Fruit fly (Drosophila melanogaster): ENCODE measurements around the gene Pop1.

The Pop1 gene

DNA sequence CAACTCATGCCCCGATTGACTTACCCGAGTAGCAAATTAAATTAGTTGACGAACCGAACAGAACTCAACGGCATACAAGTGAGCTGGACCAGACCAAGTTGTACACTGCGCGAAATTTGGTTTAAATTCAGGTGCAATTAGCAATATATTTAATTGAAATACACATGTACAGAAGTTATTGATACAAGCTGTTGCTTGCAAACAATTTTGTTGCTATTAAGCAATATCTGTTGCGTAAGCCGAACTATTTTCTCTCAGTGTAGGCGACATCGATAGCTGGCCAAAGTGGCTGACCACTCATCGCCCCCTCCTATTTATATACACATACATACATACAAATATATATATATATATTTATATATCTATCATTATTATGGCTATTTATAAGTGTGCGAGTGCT, 18.3 kb upstream of the Pop1 start (continued):
- peak; percentile 56 for TF ChIP-seq CG10979 (tag; optimal IDR thresholded peaks at IDR 0.05)
- TF ChIP-seq ind (GFP tag; optimal IDR thresholded peaks at IDR 0.05): peak; percentile 32
- peak; percentile 49 for TF ChIP-seq CG18262 (tag; optimal IDR thresholded peaks at IDR 0.05)
- TF ChIP-seq CG2120 (GFP tag; optimal IDR thresholded peaks at IDR 0.05): peak; percentile 37
- TF ChIP-seq CG9932 (GFP tag; IDR thresholded peaks at IDR 0.05): peak; percentile 42
- peak; percentile 5 for TF ChIP-seq chn (GFP tag; optimal IDR thresholded peaks at IDR 0.05)
- TF ChIP-seq hkb (optimal IDR thresholded peaks at IDR 0.05): no peak
- TF ChIP-seq hkb (GFP tag; IDR thresholded peaks at IDR 0.05): 0 out of 2 replicates have a peak, but pooled peaks have one; percentile 32
- TF ChIP-seq CG1529 (GFP tag; optimal IDR thresholded peaks at IDR 0.05): no peak
- peak; percentile 19 for TF ChIP-seq Ssrp (tag; optimal IDR thresholded peaks at IDR 0.05)
- TF ChIP-seq lmd (GFP tag; IDR thresholded peaks at IDR 0.05): peak; percentile 35; the same call in 1 of the 2 replicates
- peak; percentile 19 for TF ChIP-seq Hmr (GFP tag; optimal IDR thresholded peaks at IDR 0.05)
- TF ChIP-seq CG10321 (GFP tag; IDR thresholded peaks at IDR 0.05): no peak
- TF ChIP-seq CG30431 (GFP tag; optimal IDR thresholded peaks at IDR 0.05): peak; percentile 50
- peak; percentile 17; the same call in 1 of the 2 replicates for TF ChIP-seq CG10366 (GFP tag; IDR thresholded peaks at IDR 0.05)
- no peak for TF ChIP-seq odd (GFP tag; optimal IDR thresholded peaks at IDR 0.05)
- TF ChIP-seq onecut (GFP tag; IDR thresholded peaks at IDR 0.05): 0 out of 2 replicates have a peak, but pooled peaks have one; percentile 16
- TF ChIP-seq CG30403 (GFP tag; optimal IDR thresholded peaks at IDR 0.05): peak; percentile 7
- TF ChIP-seq CG7928 (GFP tag; optimal IDR thresholded peaks at IDR 0.05): no peak
- no peak for TF ChIP-seq croc (GFP tag; conservative IDR thresholded peaks at IDR 0.05)
- peak; percentile 69; the same call in 2 of the 3 replicates for TF ChIP-seq CG11456 (GFP tag; IDR thresholded peaks at IDR 0.05)
- TF ChIP-seq CG11723 (GFP tag; optimal IDR thresholded peaks at IDR 0.05): no peak
- no peak for TF ChIP-seq Abd-B (GFP tag; optimal IDR thresholded peaks at IDR 0.05)
- peak; percentile 34 for TF ChIP-seq bcd (GFP tag; optimal IDR thresholded peaks at IDR 0.05)
- peak; percentile 26; the same call in 1 of the 3 replicates for TF ChIP-seq tgo (GFP tag; IDR thresholded peaks at IDR 0.05)
- no peak for TF ChIP-seq CG15011 (GFP tag; optimal IDR thresholded peaks at IDR 0.05)
- peak; percentile 47 for TF ChIP-seq CG6689 (GFP tag; IDR thresholded peaks at IDR 0.05)
- TF ChIP-seq CG42726 (GFP tag; IDR thresholded peaks at IDR 0.05; ENCODE audit: partially characterized antibody): no peak
- no peak for TF ChIP-seq ab (GFP tag; optimal IDR thresholded peaks at IDR 0.05)
- TF ChIP-seq z (GFP tag; IDR thresholded peaks at IDR 0.05): no peak
- TF ChIP-seq dysf (GFP tag; IDR thresholded peaks at IDR 0.05): peak; percentile 44; the same call in 1 of the 3 replicates
- peak; percentile 67; the same call in 1 of the 2 replicates for TF ChIP-seq CG8765 (GFP tag; IDR thresholded peaks at IDR 0.05)
- peak; percentile 86 for TF ChIP-seq Med (GFP tag)
- peak; percentile 62 for TF ChIP-seq row (GFP tag; IDR thresholded peaks at IDR 0.05)
- TF ChIP-seq CG31441 (GFP tag; IDR thresholded peaks at IDR 0.05): peak; percentile 30; the same call in 1 of the 2 replicates
- peak; percentile 12 for TF ChIP-seq zfh2 (GFP tag; optimal IDR thresholded peaks at IDR 0.05)
- peak; percentile 30 for TF ChIP-seq CG7556 (GFP tag; optimal IDR thresholded peaks at IDR 0.05)
- peak; percentile 56; the same call in 1 of the 2 replicates for TF ChIP-seq CG17328 (GFP tag; IDR thresholded peaks at IDR 0.05)
- peak; percentile 28; the same call in 1 of the 2 replicates for TF ChIP-seq CG4730 (GFP tag; IDR thresholded peaks at IDR 0.05)
- TF ChIP-seq CoRest (tag; optimal IDR thresholded peaks at IDR 0.05): peak; percentile 14
- TF ChIP-seq CG32772 (GFP tag; IDR thresholded peaks at IDR 0.05): peak; percentile 42; the same call in 1 of the 2 replicates
- peak; percentile 27 for TF ChIP-seq CG6813 (GFP tag; optimal IDR thresholded peaks at IDR 0.05)
- TF ChIP-seq Dp (GFP tag; optimal IDR thresholded peaks at IDR 0.05): no peak
- 0 out of 2 replicates have a peak, but pooled peaks have one; percentile 9 for TF ChIP-seq chm (GFP tag; IDR thresholded peaks at IDR 0.05)
- peak; percentile 41 for TF ChIP-seq CG8924 (tag; optimal IDR thresholded peaks at IDR 0.05)
- peak; percentile 57 for TF ChIP-seq CG18599 (GFP tag; optimal IDR thresholded peaks at IDR 0.05)
- peak; percentile 30 for TF ChIP-seq lab (GFP tag; optimal IDR thresholded peaks at IDR 0.05)
- peak; percentile 2 for TF ChIP-seq ATbp (GFP tag; optimal IDR thresholded peaks at IDR 0.05)
- TF ChIP-seq CG1647 (GFP tag; optimal IDR thresholded peaks at IDR 0.05): no peak
- TF ChIP-seq CG14667 (GFP tag; IDR thresholded peaks at IDR 0.05): peak; percentile 38; the same call in 1 of the 2 replicates
- no peak for TF ChIP-seq fd64A (GFP tag; optimal IDR thresholded peaks at IDR 0.05)
